Fruit fly (Drosophila melanogaster) whole organism, embryonic: Measurements from ENCODE around the gene CG6656.

Experiments
- Ada2b ChIP-seq: fragments of 200-800 bp; sonication (Bioruptor generic); IDR thresholded peaks from 2 replicates; pipeline ENCODE4 v1.3.6; 2022; ENCODE audit warnings: missing biosample characterization, missing genetic modification characterization
- CG10209 ChIP-seq: fragments of 200-800 bp; sonication (Bioruptor generic); optimal IDR thresholded peaks from 3 replicates; lab custom pipeline; 2017; ENCODE audit warnings: missing biosample characterization, mild to moderate bottlenecking, missing genetic modification characterization, missing genetic modification reagents
- CG12155 ChIP-seq: fragments of 200-800 bp; sonication (Bioruptor generic); optimal IDR thresholded peaks from 3 replicates; lab custom pipeline; 2016; ENCODE audit warnings: missing biosample characterization, missing genetic modification characterization
- CG12219 ChIP-seq: fragments of 200-800 bp; sonication (Bioruptor generic); optimal IDR thresholded peaks from 3 replicates; lab custom pipeline; 2018; ENCODE audit warnings: missing biosample characterization, mild to moderate bottlenecking, missing genetic modification characterization
- CG12744 ChIP-seq: fragments of 200-800 bp; sonication (Bioruptor generic); optimal IDR thresholded peaks from 2 replicates; lab custom pipeline; 2016; ENCODE audit warnings: missing biosample characterization, missing genetic modification characterization
- CG18599 ChIP-seq: fragments of 200-800 bp; sonication (Bioruptor generic); optimal IDR thresholded peaks from 3 replicates; lab custom pipeline; 2017; ENCODE audit warnings: missing biosample characterization, missing genetic modification characterization, mild to moderate bottlenecking, moderate library complexity, missing genetic modification reagents
- CG3163 ChIP-seq: fragments of 200-800 bp; sonication (Bioruptor generic); optimal IDR thresholded peaks from 3 replicates; lab custom pipeline; 2016; ENCODE audit warnings: missing biosample characterization, missing genetic modification characterization
- CG5245 ChIP-seq: fragments of 200-800 bp; sonication (Bioruptor generic); optimal IDR thresholded peaks from 3 replicates; lab custom pipeline; 2016; ENCODE audit warnings: missing biosample characterization, missing genetic modification characterization
- CG6854 ChIP-seq: fragments of 200-800 bp; sonication (Bioruptor generic); optimal IDR thresholded peaks from 3 replicates; lab custom pipeline; 2017; ENCODE audit warnings: missing biosample characterization, mild to moderate bottlenecking, missing genetic modification characterization
- CG8944 ChIP-seq: fragments of 200-800 bp; sonication (Bioruptor generic); optimal IDR thresholded peaks from 3 replicates; lab custom pipeline; 2016; ENCODE audit warnings: missing biosample characterization, missing genetic modification characterization
- CG9932 ChIP-seq: fragments of 200-800 bp; sonication (Bioruptor generic); IDR thresholded peaks from 2 replicates; pipeline ENCODE4 v1.3.6; 2022; ENCODE audit warnings: missing biosample characterization, missing genetic modification characterization
- Dip2 ChIP-seq: fragments of 200-800 bp; sonication (Bioruptor generic); IDR thresholded peaks from 2 replicates; pipeline ENCODE4 v1.3.6; 2022; ENCODE audit warnings: missing biosample characterization, missing genetic modification characterization
- Elba2 ChIP-seq: fragments of 200-800 bp; sonication (Bioruptor generic); optimal IDR thresholded peaks from 3 replicates; lab custom pipeline; 2016; ENCODE audit warnings: missing biosample characterization, missing genetic modification characterization
- Gug ChIP-seq: fragments of 200-800 bp; sonication (Bioruptor generic); IDR thresholded peaks from 4 replicates; pipeline ENCODE4 v1.3.6; 2022; ENCODE audit warnings: missing biosample characterization, missing genetic modification characterization
- HmgZ ChIP-seq: fragments of 200-800 bp; sonication (Bioruptor generic); optimal IDR thresholded peaks from 2 replicates; lab custom pipeline; 2018; ENCODE audit warnings: missing biosample characterization, mild to moderate bottlenecking, missing genetic modification characterization
- Rfx ChIP-seq: fragments of 200-800 bp; sonication (Bioruptor generic); IDR thresholded peaks from 2 replicates; pipeline ENCODE4 v1.3.6; 2022; ENCODE audit warnings: missing biosample characterization, missing genetic modification characterization
- Sry-β ChIP-seq: fragments of 200-800 bp; sonication (Bioruptor generic); optimal IDR thresholded peaks from 2 replicates; lab custom pipeline; 2018; ENCODE audit warnings: missing biosample characterization, mild to moderate bottlenecking, missing genetic modification characterization, moderate library complexity
- YL-1 ChIP-seq: fragments of 200-800 bp; sonication (Bioruptor generic); optimal IDR thresholded peaks from 3 replicates; lab custom pipeline; 2017; ENCODE audit warnings: missing biosample characterization, mild to moderate bottlenecking, missing genetic modification characterization
- bbx ChIP-seq: fragments of 200-800 bp; sonication (Bioruptor generic); IDR thresholded peaks from 2 replicates; pipeline ENCODE4 v1.3.6; 2022; ENCODE audit warnings: missing biosample characterization, missing genetic modification characterization; ENCODE audit not compliant: partially characterized antibody
- bsh ChIP-seq, 2 experiments: fragments of 200-800 bp; sonication (Bioruptor generic); optimal IDR thresholded peaks; 2 replicates each; lab custom pipeline; 2017 to 2018; ENCODE audit warnings: mild to moderate bottlenecking in 2 of 2, missing biosample characterization in 2 of 2, missing genetic modification characterization in 2 of 2, moderate library complexity in 1 of 2
- chm ChIP-seq: fragments of 200-800 bp; sonication (Bioruptor generic); IDR thresholded peaks from 2 replicates; pipeline ENCODE4 v1.3.6; 2022; ENCODE audit warnings: missing biosample characterization, missing genetic modification characterization
- ci ChIP-seq: fragments of 200-800 bp; sonication (Bioruptor generic); IDR thresholded peaks from 3 replicates; pipeline ENCODE4 v1.3.6; 2022; ENCODE audit warnings: missing biosample characterization, missing genetic modification characterization
- dimm ChIP-seq: fragments of 200-800 bp; sonication (Bioruptor generic); IDR thresholded peaks from 2 replicates; pipeline ENCODE4 v1.3.6; 2022; ENCODE audit warnings: missing biosample characterization, missing genetic modification characterization
- emc ChIP-seq: fragments of 200-800 bp; sonication (Bioruptor generic); optimal IDR thresholded peaks from 2 replicates; lab custom pipeline; 2016; ENCODE audit warnings: missing biosample characterization, missing genetic modification characterization
- inv ChIP-seq: fragments of 200-800 bp; sonication (Bioruptor generic); IDR thresholded peaks from 2 replicates; pipeline ENCODE4 v1.3.6; 2022; ENCODE audit warnings: missing biosample characterization, missing genetic modification characterization; ENCODE audit not compliant: partially characterized antibody
- nom ChIP-seq: fragments of 200-800 bp; sonication (Bioruptor generic); optimal IDR thresholded peaks from 2 replicates; lab custom pipeline; 2017; ENCODE audit warnings: missing biosample characterization, missing genetic modification characterization, mild to moderate bottlenecking, moderate library complexity, missing genetic modification reagents
- sd ChIP-seq: fragments of 200-800 bp; sonication (Bioruptor generic); optimal IDR thresholded peaks from 3 replicates; lab custom pipeline; 2018; ENCODE audit warnings: missing biosample characterization, mild to moderate bottlenecking, missing genetic modification characterization, moderate library complexity
- sna ChIP-seq: fragments of 200-800 bp; sonication (Bioruptor generic); IDR thresholded peaks from 2 replicates; pipeline ENCODE4 v1.3.6; 2022; ENCODE audit warnings: missing biosample characterization, missing genetic modification characterization; ENCODE audit not compliant: partially characterized antibody
- tio ChIP-seq: fragments of 200-800 bp; sonication (Bioruptor generic); optimal IDR thresholded peaks from 2 replicates; lab custom pipeline; 2017; ENCODE audit warnings: missing biosample characterization, missing genetic modification characterization, inconsistent platforms

Gene CG6656

DNA sequence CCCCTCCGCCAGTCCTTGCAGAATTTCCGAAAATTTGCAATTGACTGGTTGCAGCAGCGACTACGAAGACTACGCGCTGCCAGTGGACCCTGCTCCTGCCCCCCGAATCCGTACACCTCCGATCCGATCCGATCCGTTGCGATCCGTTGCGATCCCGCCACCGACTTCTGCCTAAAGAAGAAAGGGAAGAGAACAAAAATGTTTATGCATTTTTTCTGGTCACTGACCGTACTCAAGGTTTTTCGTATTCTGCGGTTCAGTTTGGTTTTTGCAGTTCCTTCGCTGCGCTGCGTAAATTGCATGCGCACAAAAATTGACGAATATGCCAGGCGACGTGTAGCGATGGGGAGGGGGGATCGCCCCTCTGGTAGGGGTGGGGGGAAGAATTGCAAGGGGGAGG lies 47.2 kb downstream of the CG6656 start:
- no peak for TF ChIP-seq Ada2b (GFP tag; lab: Robert Waterston, UW)
- no peak for TF ChIP-seq Rfx (GFP tag; lab: Robert Waterston, UW)
- no peak for TF ChIP-seq sd (tag; lab: Kevin White, UChicago)
- no peak for TF ChIP-seq CG18599
- TF ChIP-seq CG12744 (GFP tag; lab: Kevin White, UChicago), result no peak
- no peak for TF ChIP-seq dimm (GFP tag; lab: Robert Waterston, UW)
- no peak for TF ChIP-seq YL-1
- no peak for TF ChIP-seq Sry-β (GFP tag; lab: Kevin White, UChicago)
- TF ChIP-seq inv (GFP tag; lab: Robert Waterston, UW), result no peak
- no peak for TF ChIP-seq CG9932
- no peak for TF ChIP-seq bbx
- no peak for TF ChIP-seq CG5245 (GFP tag; lab: Kevin White, UChicago)

DNA sequence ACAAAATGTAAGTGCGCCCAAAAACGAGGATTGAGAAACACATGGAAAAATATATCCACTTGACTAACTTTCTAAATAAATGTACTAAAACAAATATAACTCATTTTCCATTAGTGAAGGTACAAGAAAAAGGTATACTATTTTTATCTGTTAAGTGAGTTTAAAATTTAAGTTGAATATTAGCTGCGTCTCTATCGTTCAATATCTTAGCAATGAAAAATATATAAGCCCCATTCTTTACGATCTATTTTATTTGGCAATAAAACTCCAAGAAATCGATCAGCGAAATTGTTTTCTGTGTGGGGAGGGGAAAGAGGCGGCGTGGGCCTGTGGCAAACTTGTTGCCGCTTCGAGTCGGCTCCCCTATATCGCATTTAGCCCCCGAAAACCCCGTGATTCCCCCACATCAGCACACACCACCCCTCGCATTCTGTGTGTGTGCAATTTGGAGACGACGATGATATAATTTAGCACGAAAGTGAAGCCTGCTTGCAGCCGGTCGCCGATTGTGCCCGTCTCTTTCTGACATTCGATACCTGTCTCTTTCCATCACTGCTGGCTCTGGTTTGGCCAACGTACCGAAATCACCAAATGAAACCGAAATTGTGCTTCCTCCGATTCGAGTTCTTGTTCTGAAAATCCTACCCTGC lies 47.7 kb downstream of the CG6656 start:
- TF ChIP-seq CG3163 (GFP tag; lab: Kevin White, UChicago) (no peak), bsh (GFP tag; optimal IDR thresholded peaks at IDR 0.05; lab: Kevin White, UChicago) (peak in 1 of 2 experiments; percentile 46), HmgZ (tag; lab: Kevin White, UChicago) (no peak), nom (GFP tag; lab: Kevin White, UChicago) (peak; percentile 65)

- no peak for TF ChIP-seq chm (GFP tag; lab: Robert Waterston, UW)
- TF ChIP-seq CG12219 (GFP tag; lab: Kevin White, UChicago), result no peak
- no peak for TF ChIP-seq CG8944 (GFP tag; lab: Kevin White, UChicago)
- no peak for TF ChIP-seq emc (GFP tag; lab: Kevin White, UChicago)
- no peak for TF ChIP-seq Elba2 (GFP tag; lab: Kevin White, UChicago)
- no peak for TF ChIP-seq sna (GFP tag; lab: Robert Waterston, UW)
- no peak for TF ChIP-seq tio (GFP tag; lab: Kevin White, UChicago)
- no peak for TF ChIP-seq ci
- no peak for TF ChIP-seq CG6854 (GFP tag; lab: Kevin White, UChicago)
- no peak for TF ChIP-seq Gug
- no peak for TF ChIP-seq CG10209 (GFP tag; lab: Kevin White, UChicago)
- no peak for TF ChIP-seq CG12155 (GFP tag; lab: Kevin White, UChicago)
- no peak for TF ChIP-seq Dip2 (GFP tag; lab: Robert Waterston, UW)
Observed at dm6 chr3R:21923742-21924141, 48.6 kb downstream of the CG6656 start.
